Worm (Caenorhabditis elegans): ENCODE measurements around the gene D1046.4.

Gene D1046.4

DNA sequence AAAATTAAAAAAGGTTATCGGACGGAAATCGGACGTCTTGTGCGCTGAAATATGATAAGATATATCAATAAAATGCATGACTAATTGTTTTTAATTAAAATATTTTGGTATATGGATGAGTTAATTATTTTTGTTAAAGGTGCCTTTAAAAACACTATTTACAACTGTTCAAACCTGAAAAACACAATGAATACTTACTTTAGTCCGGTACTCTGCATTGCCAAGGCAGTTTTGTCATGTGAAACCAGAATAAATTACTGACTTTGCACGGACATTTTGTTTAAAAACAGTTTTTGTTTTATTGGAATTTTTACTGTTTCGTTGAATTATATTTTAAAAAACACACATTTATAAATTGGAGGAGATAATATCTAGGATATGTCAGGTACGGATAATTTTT is 34.3 kb downstream of the D1046.4 start, which contains the start of gene suex-2:
Gene suex-2 (plus strand): TSS at position 301 of the 400 bp plus-strand sequence.
- no peak for TF ChIP-seq him-1 (tag; optimal IDR thresholded peaks at IDR 0.05)
- TF ChIP-seq dao-5 (tag; optimal IDR thresholded peaks at IDR 0.05) = no peak
- TF ChIP-seq W03F9.2 (tag; optimal IDR thresholded peaks at IDR 0.05) = no peak

DNA sequence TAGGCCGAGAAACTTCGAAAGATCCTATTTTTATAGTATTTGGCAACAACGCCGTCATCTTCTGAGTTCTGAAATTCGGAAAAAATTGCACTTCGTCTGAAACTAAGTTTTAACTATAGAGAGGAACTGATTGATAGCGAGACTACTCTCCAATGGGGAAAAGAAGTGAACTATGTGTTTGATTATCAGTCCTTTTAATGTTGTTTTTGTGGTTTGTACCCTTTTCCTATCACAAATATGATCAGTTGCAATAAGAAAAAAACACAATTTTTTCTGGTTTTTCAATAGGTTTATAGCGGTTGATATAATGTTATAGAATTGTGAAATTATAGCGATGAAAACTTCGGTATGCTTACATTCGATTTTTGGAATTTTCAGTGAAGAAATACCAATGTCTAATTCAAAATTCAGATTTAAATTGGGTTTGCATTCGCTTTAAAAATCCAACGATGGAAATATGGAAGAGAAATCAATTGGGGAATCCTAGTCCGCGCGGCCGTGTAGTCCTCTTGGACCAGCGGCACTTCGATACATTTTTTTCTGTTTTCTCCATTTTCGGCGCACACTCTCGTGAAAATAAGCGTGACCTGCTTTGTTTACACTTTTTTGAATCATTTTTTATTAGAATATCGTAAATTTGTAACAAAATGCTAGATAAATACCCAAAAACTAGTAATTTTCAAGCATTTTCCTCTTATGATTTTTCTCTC is 39.7 kb downstream of the D1046.4 start, which contains the start of gene C53B4.3:
Gene C53B4.3 (minus strand): TSS at position 464 of the 710 bp plus-strand sequence.
- TF ChIP-seq dao-5 (tag; optimal IDR thresholded peaks at IDR 0.05) (no peak), him-1 (tag; optimal IDR thresholded peaks at IDR 0.05) (peak; percentile 73), W03F9.2 (tag; optimal IDR thresholded peaks at IDR 0.05) (peak; percentile 18)

DNA sequence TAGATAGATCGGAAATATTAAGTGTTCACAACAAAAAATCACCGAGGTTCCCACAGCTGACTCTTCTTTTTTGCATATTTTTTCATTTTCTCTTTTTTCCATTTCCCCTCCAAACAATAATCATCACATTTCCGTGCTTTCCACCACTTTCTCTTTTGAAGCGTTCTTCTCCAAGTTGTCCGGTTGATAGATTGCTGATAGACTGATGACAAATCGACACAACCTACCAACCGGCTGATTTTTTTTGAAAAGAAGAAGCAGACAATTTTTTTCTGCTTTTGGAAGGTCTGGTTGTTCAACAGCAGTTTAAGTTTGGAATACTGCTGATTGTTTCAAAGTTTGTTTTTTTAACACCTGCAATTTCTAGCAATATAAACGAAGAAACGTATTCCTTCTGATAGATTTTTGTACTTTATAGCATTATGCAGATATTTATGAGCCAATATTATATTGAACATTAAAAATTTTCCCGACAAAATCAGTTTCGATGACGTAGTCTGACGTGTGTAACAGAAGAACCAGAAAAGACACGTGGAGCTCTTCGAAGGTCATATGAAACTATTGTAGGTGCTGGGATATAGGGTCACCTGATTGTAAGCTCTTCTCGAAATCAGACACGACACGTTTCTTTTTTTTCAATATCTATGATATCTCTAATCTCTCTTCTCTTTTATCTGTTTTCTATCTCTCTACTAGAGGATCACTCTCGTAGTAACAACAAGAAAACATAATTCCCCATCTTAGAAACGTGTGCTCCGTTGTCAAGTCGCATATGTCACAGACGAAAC is 41.1 kb downstream of the D1046.4 start:
- TF ChIP-seq dao-5 (tag; optimal IDR thresholded peaks at IDR 0.05) (no peak), W03F9.2 (tag; optimal IDR thresholded peaks at IDR 0.05) (no peak), him-1 (tag; optimal IDR thresholded peaks at IDR 0.05) (no peak)

DNA sequence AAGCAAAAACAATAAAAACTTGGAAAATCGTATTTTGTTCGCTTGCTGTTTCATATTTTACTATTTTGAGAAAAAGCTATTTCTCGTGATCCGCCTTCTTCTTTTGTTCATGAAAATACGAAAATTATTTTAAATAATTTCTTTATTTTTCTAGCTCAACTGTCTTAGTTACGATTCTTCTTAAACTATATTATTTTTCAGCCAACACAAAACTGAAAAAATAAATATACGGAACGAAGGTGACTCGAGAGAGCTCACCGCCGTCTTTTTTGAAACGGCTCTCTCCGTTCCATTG is 41.6 kb downstream of the D1046.4 start, which contains the start of gene pdzd-8:
Gene pdzd-8 (plus strand): TSS at position 196 of the 295 bp plus-strand sequence.
- no peak for TF ChIP-seq him-1 (tag; optimal IDR thresholded peaks at IDR 0.05)
- TF ChIP-seq W03F9.2 (tag; optimal IDR thresholded peaks at IDR 0.05) = no peak
- TF ChIP-seq dao-5 (tag; optimal IDR thresholded peaks at IDR 0.05) = no peak

DNA sequence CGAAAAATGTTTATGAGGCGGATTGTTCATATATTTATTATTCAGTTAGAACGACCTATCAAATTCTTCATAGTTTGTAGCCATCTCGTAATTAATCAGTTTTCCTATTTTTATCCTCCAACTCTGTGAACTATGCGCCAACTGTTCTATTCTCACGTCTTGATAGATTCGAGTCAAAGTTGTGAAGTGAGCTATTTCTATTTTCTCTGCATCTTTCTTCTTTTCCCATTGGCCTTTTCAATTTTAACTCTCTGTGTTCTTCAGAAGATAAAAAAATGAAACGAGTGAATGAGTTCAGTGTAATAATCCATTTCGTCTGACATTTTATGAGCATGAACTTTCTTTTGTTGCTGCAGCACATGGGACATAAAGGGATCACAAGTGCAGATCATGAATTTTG is 44.4 kb downstream of the D1046.4 start:
- TF ChIP-seq dao-5 (tag; optimal IDR thresholded peaks at IDR 0.05) (no peak), him-1 (tag; optimal IDR thresholded peaks at IDR 0.05) (no peak), W03F9.2 (tag; optimal IDR thresholded peaks at IDR 0.05) (no peak)

DNA sequence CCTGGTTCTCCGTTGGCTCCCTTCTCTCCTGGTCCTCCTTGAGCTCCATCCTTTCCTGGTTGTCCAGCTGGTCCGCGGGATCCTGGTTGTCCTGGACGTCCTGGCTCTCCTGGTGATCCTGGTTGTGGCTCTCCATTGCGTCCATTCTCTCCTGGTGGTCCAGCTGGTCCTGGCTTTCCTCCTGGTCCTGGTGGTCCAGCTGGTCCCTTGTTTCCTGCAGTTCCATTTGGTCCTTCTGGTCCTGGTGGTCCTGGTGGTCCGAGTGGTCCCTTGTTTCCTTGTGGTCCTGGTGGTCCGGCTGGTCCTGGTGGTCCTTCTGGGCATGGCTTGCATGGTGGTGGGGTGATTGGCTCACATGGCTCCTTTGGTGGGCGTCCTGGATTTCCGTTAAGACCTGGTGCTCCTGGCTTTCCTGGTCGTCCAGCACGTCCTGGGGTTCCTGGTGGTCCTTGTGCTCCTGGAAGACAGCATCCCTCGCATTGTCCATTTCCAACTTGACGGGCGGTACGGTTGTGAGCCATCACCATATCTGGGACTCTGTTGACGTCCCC is 45.5 kb downstream of the D1046.4 start:
- TF ChIP-seq him-1 (tag; optimal IDR thresholded peaks at IDR 0.05) (no peak), W03F9.2 (tag; optimal IDR thresholded peaks at IDR 0.05) (no peak), dao-5 (tag; optimal IDR thresholded peaks at IDR 0.05) (no peak)

DNA sequence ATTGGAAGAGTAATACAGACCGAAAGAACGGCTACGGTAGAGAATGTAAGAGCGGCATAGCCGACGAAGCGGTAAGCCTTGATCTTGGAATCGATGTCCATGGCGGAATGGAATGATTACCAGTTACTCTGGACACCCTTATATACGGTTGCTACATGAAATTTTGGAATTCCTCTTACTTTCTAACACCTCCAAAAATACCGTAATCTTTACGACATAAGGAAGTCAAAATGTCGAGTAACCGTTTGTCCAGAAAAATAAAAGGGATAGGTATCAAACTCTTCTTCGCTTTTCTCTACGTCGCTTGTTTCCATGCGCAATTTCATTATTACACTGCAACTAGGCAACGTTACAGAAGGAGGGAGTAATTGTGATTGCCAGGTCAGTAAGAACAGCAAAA is 46.0 kb downstream of the D1046.4 start, which contains the start of gene col-119:
Gene col-119 (minus strand): TSS at position 101 of the 400 bp plus-strand sequence.
- TF ChIP-seq dao-5 (tag; optimal IDR thresholded peaks at IDR 0.05) = no peak
- TF ChIP-seq W03F9.2 (tag; optimal IDR thresholded peaks at IDR 0.05) = no peak
- no peak for TF ChIP-seq him-1 (tag; optimal IDR thresholded peaks at IDR 0.05)

DNA sequence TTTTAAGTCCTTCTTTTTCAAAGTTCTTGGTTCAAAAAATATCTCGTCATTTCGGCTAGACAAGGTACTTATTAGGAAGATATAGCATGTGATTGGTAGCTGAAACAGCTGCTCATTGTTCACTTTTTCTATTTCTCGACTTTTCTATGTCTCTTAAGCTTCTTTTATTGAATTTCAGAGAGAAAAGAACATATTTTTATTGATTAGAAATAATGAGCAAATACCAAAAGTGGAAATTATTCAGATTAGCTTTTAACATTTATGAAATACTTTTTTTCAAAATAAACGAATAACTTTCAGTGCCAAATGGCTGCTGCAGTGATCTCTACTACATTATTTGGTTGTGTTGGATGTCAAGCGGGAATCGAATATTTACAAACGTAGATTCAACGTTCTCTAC is 50.9 kb downstream of the D1046.4 start, which contains the start of gene nstp-1:
Gene nstp-1 (plus strand): TSS at position 301 of the 400 bp plus-strand sequence.
- TF ChIP-seq dao-5 (tag; optimal IDR thresholded peaks at IDR 0.05) = no peak
- TF ChIP-seq him-1 (tag; optimal IDR thresholded peaks at IDR 0.05) = no peak
- TF ChIP-seq W03F9.2 (tag; optimal IDR thresholded peaks at IDR 0.05) = no peak

DNA sequence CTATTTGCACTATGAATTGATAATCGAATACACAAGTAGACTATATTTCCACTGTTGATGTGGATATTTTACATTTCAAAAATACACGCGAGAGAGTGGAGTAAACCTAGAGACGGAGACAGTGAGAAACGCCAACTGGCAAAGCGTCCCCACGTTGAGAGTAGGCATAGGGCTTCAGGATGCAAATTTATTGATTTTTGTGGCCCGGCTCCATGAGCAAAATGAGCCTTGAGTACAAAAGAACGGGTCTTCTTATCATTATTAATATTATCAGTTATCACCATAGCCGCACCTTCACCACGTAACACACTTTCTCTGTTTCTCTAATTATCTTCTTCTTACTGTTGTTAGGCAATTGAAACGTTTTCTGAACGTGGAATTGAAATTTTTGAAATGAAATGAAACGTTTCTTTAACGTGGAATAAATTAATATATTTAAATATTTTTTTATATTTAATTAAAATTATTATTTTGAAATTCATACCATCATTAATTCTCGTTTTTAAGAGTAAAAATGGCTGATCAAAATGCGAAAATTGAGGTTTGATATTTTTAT is 53.2 kb downstream of the D1046.4 start, which contains the start of gene bre-1:
Gene bre-1 (plus strand): TSS at position 506 of the 556 bp plus-strand sequence.
- TF ChIP-seq dao-5 (tag; optimal IDR thresholded peaks at IDR 0.05) (no peak), W03F9.2 (tag; optimal IDR thresholded peaks at IDR 0.05) (no peak), him-1 (tag; optimal IDR thresholded peaks at IDR 0.05) (no peak)
